Worm (Caenorhabditis elegans) whole organism, early embryonic: Measurements from ENCODE around the gene irld-11.

ENCODE experiments used
- B0310.2 ChIP-seq: sonication (generic microtip); optimal IDR thresholded peaks from 2 replicates; lab custom pipeline; 2016; ENCODE audit warnings: mild to moderate bottlenecking, missing genetic modification characterization, missing compliant biosample characterization
- F13C5.2 ChIP-seq: sonication (generic microtip); optimal IDR thresholded peaks from 2 replicates; lab custom pipeline; 2017; ENCODE audit warnings: mild to moderate bottlenecking, missing genetic modification characterization, inconsistent platforms, missing compliant biosample characterization
- ama-1 ChIP-seq: fragments of 150-350 bp; optimal IDR thresholded peaks from 2 replicates; lab custom pipeline; 2014
- ceh-36 ChIP-seq: sonication (generic microtip); optimal IDR thresholded peaks from 2 replicates; lab custom pipeline; 2016; ENCODE audit warnings: missing genetic modification characterization, inconsistent platforms, missing compliant biosample characterization
- ets-7 ChIP-seq: sonication (generic microtip); optimal IDR thresholded peaks from 2 replicates; lab custom pipeline; 2016; ENCODE audit warnings: missing genotype, missing genetic modification characterization, missing compliant biosample characterization
- flt-1 ChIP-seq: fragments of 200-800 bp; sonication (Bioruptor generic); IDR thresholded peaks from 2 replicates; pipeline ENCODE4 v1.3.6; 2022; ENCODE audit warnings: missing genetic modification characterization, missing compliant biosample characterization
- tbx-37 ChIP-seq: fragments of 200-800 bp; sonication (Bioruptor generic); conservative IDR thresholded peaks from 2 replicates; pipeline ENCODE4 v1.3.6; 2022; ENCODE audit warnings: missing genetic modification reagents, missing genetic modification characterization, missing compliant biosample characterization

DNA sequence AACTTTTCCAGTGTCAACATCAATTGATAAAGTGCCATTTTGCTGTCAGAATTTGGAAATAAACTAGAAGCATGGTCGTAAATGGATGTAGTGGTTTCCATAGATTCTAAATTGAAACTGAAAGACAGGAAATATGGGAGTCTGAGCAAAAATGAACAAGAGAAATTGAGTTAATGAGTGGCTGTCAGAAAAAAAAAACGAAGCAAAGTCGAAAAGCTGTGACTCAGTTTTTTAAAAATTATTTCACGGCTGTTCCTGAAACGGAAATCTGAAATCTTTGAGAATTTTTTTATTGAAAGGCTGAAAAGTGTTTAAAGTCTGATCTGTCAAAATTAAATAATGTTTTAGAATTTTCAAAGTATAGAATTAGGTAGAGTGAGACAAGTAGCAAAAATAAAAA, 23.3 kb downstream of the irld-11 start, which contains the start of gene srw-98:
- TF ChIP-seq F13C5.2, result no peak
- no peak for TF ChIP-seq B0310.2 (tag; lab: Kevin White, UChicago)
- no peak for TF ChIP-seq ama-1 (lab: Kevin White, UChicago)
- no peak for TF ChIP-seq ets-7 (tag; lab: Kevin White, UChicago)
- no peak for TF ChIP-seq tbx-37 (GFP tag; lab: Robert Waterston, UW)
- no peak for TF ChIP-seq ceh-36 (tag; lab: Kevin White, UChicago)
- TF ChIP-seq flt-1, result no peak
